Worm (Caenorhabditis elegans) whole organism, young adult: Measurements from ENCODE around the gene col-133.

Experiments
- C17E4.6 ChIP-seq: fragments of 200-800 bp; sonication (Bioruptor generic); IDR thresholded peaks from 2 replicates; pipeline ENCODE4 v1.3.6; 2022; ENCODE audit warnings: missing genetic modification reagents, missing genetic modification characterization, missing compliant biosample characterization
- F23B12.7 ChIP-seq: sonication (generic microtip); optimal IDR thresholded peaks from 2 replicates; lab custom pipeline; 2017; ENCODE audit warnings: missing genetic modification characterization, mild to moderate bottlenecking, missing compliant biosample characterization, antibody characterized with exemption, moderate library complexity; ENCODE audit not compliant: insufficient read depth
- F33H1.4 ChIP-seq: fragments of 200-800 bp; sonication (Bioruptor generic); IDR thresholded peaks from 2 replicates; pipeline ENCODE4 v1.3.6; 2022; ENCODE audit warnings: missing genetic modification reagents, missing genetic modification characterization, missing compliant biosample characterization
- F37B4.10 ChIP-seq: fragments of 200-800 bp; sonication (Bioruptor generic); IDR thresholded peaks from 2 replicates; pipeline ENCODE4 v1.3.6; 2022; ENCODE audit warnings: missing genetic modification characterization, missing compliant biosample characterization
- F52B5.7 ChIP-seq: sonication (generic microtip); optimal IDR thresholded peaks from 2 replicates; lab custom pipeline; 2016; ENCODE audit warnings: mild to moderate bottlenecking, missing genetic modification characterization, missing compliant biosample characterization
- F55B11.4 ChIP-seq: sonication (generic microtip); optimal IDR thresholded peaks from 2 replicates; lab custom pipeline; 2016; ENCODE audit warnings: missing compliant biosample characterization, missing genetic modification characterization, borderline replicate concordance; ENCODE audit not compliant: insufficient read depth
- Y95B8A.8 ChIP-seq: fragments of 200-800 bp; sonication (Bioruptor generic); IDR thresholded peaks from 2 replicates; pipeline ENCODE4 v1.3.6; 2022; ENCODE audit warnings: missing genetic modification reagents, missing genetic modification characterization, missing compliant biosample characterization
- athp-1 ChIP-seq: sonication (generic microtip); optimal IDR thresholded peaks from 2 replicates; lab custom pipeline; 2017; ENCODE audit warnings: mild to moderate bottlenecking, missing genetic modification characterization, missing compliant biosample characterization
- attf-6 ChIP-seq: fragments of 200-800 bp; sonication (Bioruptor generic); IDR thresholded peaks from 2 replicates; pipeline ENCODE4 v1.3.6; 2022; ENCODE audit warnings: missing genetic modification reagents, missing genetic modification characterization, missing compliant biosample characterization
- ccch-3 ChIP-seq: fragments of 200-800 bp; sonication (Bioruptor generic); optimal IDR thresholded peaks from 2 replicates; lab custom pipeline; 2018; ENCODE audit warnings: mild to moderate bottlenecking, missing genetic modification characterization, missing compliant biosample characterization
- ceh-100 ChIP-seq: fragments of 200-800 bp; sonication (Bioruptor generic); IDR thresholded peaks from 2 replicates; pipeline ENCODE4 v1.3.6; 2022; ENCODE audit warnings: missing genetic modification reagents, missing genetic modification characterization, missing compliant biosample characterization
- ceh-27 ChIP-seq: fragments of 200-800 bp; sonication (Bioruptor generic); optimal IDR thresholded peaks from 2 replicates; lab custom pipeline; 2018; ENCODE audit warnings: mild to moderate bottlenecking, missing genetic modification characterization, moderate library complexity, missing compliant biosample characterization
- ceh-40 ChIP-seq: fragments of 200-800 bp; sonication (Bioruptor generic); IDR thresholded peaks from 2 replicates; pipeline ENCODE4 v1.3.6; 2022; ENCODE audit warnings: missing genetic modification characterization, missing compliant biosample characterization
- ceh-79 ChIP-seq: sonication (generic microtip); optimal IDR thresholded peaks from 2 replicates; lab custom pipeline; 2017; ENCODE audit warnings: mild to moderate bottlenecking, missing genetic modification characterization, missing compliant biosample characterization
- dox-1 ChIP-seq: fragments of 200-800 bp; sonication (Bioruptor generic); IDR thresholded peaks from 2 replicates; pipeline ENCODE4 v1.3.6; 2022; ENCODE audit warnings: missing genetic modification reagents, missing genetic modification characterization, missing compliant biosample characterization
- efl-1 ChIP-seq: fragments of 150-350 bp; optimal IDR thresholded peaks from 2 replicates; lab custom pipeline; 2014; ENCODE audit warnings: missing biosample characterization, missing genetic modification reagents, missing genetic modification characterization
- ekl-4 ChIP-seq: fragments of 200-800 bp; sonication (Bioruptor generic); IDR thresholded peaks from 2 replicates; pipeline ENCODE4 v1.3.6; 2022; ENCODE audit warnings: missing genetic modification reagents, missing genetic modification characterization, missing compliant biosample characterization
- ets-4 ChIP-seq: fragments of 200-800 bp; sonication (Bioruptor generic); optimal IDR thresholded peaks from 2 replicates; lab custom pipeline; 2018; ENCODE audit warnings: mild to moderate bottlenecking, missing genetic modification characterization, missing compliant biosample characterization
- hmg-1.2 ChIP-seq: fragments of 200-800 bp; sonication (Bioruptor generic); IDR thresholded peaks from 2 replicates; pipeline ENCODE4 v1.3.6; 2022; ENCODE audit warnings: missing genetic modification reagents, missing genetic modification characterization, missing compliant biosample characterization
- hmg-20 ChIP-seq: fragments of 200-800 bp; sonication (Bioruptor generic); IDR thresholded peaks from 2 replicates; pipeline ENCODE4 v1.3.6; 2022; ENCODE audit warnings: missing genetic modification reagents, missing genetic modification characterization, missing compliant biosample characterization
- hsf-1 ChIP-seq: fragments of 200-800 bp; sonication (Bioruptor generic); IDR thresholded peaks from 2 replicates; pipeline ENCODE4 v1.3.6; 2022; ENCODE audit warnings: missing genetic modification reagents, missing genetic modification characterization, missing compliant biosample characterization
- let-526 ChIP-seq: fragments of 200-800 bp; sonication (Bioruptor generic); IDR thresholded peaks from 2 replicates; pipeline ENCODE4 v1.3.6; 2022; ENCODE audit warnings: missing genetic modification reagents, missing genetic modification characterization, missing compliant biosample characterization
- lin-26 ChIP-seq: fragments of 200-800 bp; sonication (Bioruptor generic); IDR thresholded peaks from 2 replicates; pipeline ENCODE4 v1.3.6; 2022; ENCODE audit warnings: missing genetic modification reagents, missing genetic modification characterization, missing compliant biosample characterization
- lin-35 ChIP-seq, 3 experiments: fragments of 150-350 bp in 2 of 3; sonication (generic microtip) in 1 of 3; optimal IDR thresholded peaks; 2 replicates each; lab custom pipeline; 2014 to 2018; ENCODE audit warnings: missing biosample characterization in 3 of 3, missing genetic modification characterization in 3 of 3, missing genetic modification reagents in 3 of 3
- lir-1 ChIP-seq: fragments of 200-800 bp; sonication (Bioruptor generic); conservative IDR thresholded peaks from 2 replicates; pipeline ENCODE4 v1.3.6; 2022; ENCODE audit warnings: missing genetic modification reagents, missing genetic modification characterization, missing compliant biosample characterization
- lsl-1 ChIP-seq: fragments of 200-800 bp; sonication (Bioruptor generic); optimal IDR thresholded peaks from 2 replicates; lab custom pipeline; 2018; ENCODE audit warnings: mild to moderate bottlenecking, missing genetic modification characterization, moderate library complexity, missing compliant biosample characterization
- nhr-179 ChIP-seq: sonication (generic microtip); optimal IDR thresholded peaks from 2 replicates; lab custom pipeline; 2016; ENCODE audit warnings: mild to moderate bottlenecking, missing genetic modification characterization, missing compliant biosample characterization
- nhr-27 ChIP-seq: fragments of 200-800 bp; sonication (Bioruptor generic); optimal IDR thresholded peaks from 2 replicates; lab custom pipeline; 2018; ENCODE audit warnings: mild to moderate bottlenecking, missing genetic modification characterization, moderate library complexity, missing compliant biosample characterization
- nhr-90 ChIP-seq: sonication (generic microtip); optimal IDR thresholded peaks from 2 replicates; lab custom pipeline; 2016; ENCODE audit warnings: missing genotype, mild to moderate bottlenecking, missing genetic modification characterization, missing compliant biosample characterization
- snpc-1.1 ChIP-seq: sonication (generic microtip); optimal IDR thresholded peaks from 2 replicates; lab custom pipeline; 2017; ENCODE audit warnings: missing genetic modification characterization, mild to moderate bottlenecking, missing compliant biosample characterization, antibody characterized with exemption, moderate library complexity, missing genotype, missing genetic modification reagents; ENCODE audit not compliant: insufficient read depth
- snpc-1.3 ChIP-seq: sonication (generic microtip); optimal IDR thresholded peaks from 2 replicates; lab custom pipeline; 2017; ENCODE audit warnings: missing genetic modification characterization, mild to moderate bottlenecking, missing compliant biosample characterization, antibody characterized with exemption, moderate library complexity, missing genotype, missing genetic modification reagents; ENCODE audit not compliant: insufficient read depth
- snpc-3.4 ChIP-seq: sonication (generic microtip); optimal IDR thresholded peaks from 2 replicates; lab custom pipeline; 2017; ENCODE audit warnings: missing genetic modification characterization, mild to moderate bottlenecking, missing compliant biosample characterization, antibody characterized with exemption, moderate library complexity, missing genotype, missing genetic modification reagents
- snpc-4 ChIP-seq, 5 experiments: fragments of 150-350 bp in 1 of 5; sonication (generic microtip) in 4 of 5; optimal IDR thresholded peaks; 2 replicates each; lab custom pipeline; 2014 to 2018; ENCODE audit warnings: missing genetic modification characterization in 5 of 5, missing biosample characterization in 3 of 5, antibody characterized with exemption in 2 of 5, mild to moderate bottlenecking in 2 of 5, missing compliant biosample characterization in 2 of 5, missing genotype in 2 of 5, moderate library complexity in 2 of 5, missing genetic modification reagents in 1 of 5
- sptf-2 ChIP-seq: fragments of 200-800 bp; sonication (Bioruptor generic); optimal IDR thresholded peaks from 2 replicates; lab custom pipeline; 2018; ENCODE audit warnings: mild to moderate bottlenecking, missing genetic modification characterization, missing compliant biosample characterization
- tbp1 ChIP-seq: fragments of 200-800 bp; sonication (Bioruptor generic); optimal IDR thresholded peaks from 2 replicates; lab custom pipeline; 2018; ENCODE audit warnings: mild to moderate bottlenecking, missing genetic modification characterization, missing compliant biosample characterization
- ztf-25 ChIP-seq: fragments of 200-800 bp; sonication (Bioruptor generic); IDR thresholded peaks from 2 replicates; pipeline ENCODE4 v1.3.6; 2022; ENCODE audit warnings: missing genetic modification reagents, missing genetic modification characterization, missing compliant biosample characterization

Gene col-133

ce11 chrIV:14083505-14083904 lies 15.7 kb downstream of the col-133 start, which contains the start of gene F52B11.2 (continued):
- TF ChIP-seq ceh-100 (GFP tag; lab: Robert Waterston, UW) = peak; percentile 19
- TF ChIP-seq efl-1 (GFP tag; lab: Kevin White, UChicago) = no peak
- TF ChIP-seq ceh-40 (GFP tag; lab: Robert Waterston, UW) = no peak
- TF ChIP-seq sptf-2 (GFP tag; lab: Kevin White, UChicago) = no peak
- TF ChIP-seq athp-1 (tag; lab: Kevin White, UChicago) = no peak
- no peak for TF ChIP-seq F52B5.7 (tag; lab: Kevin White, UChicago)
- TF ChIP-seq nhr-179 (tag; lab: Kevin White, UChicago) = no peak
- TF ChIP-seq snpc-1.3 (tag; lab: Kevin White, UChicago) = no peak
- no peak for TF ChIP-seq snpc-1.1 (tag; lab: Kevin White, UChicago)
- TF ChIP-seq nhr-27 (tag; lab: Kevin White, UChicago) = peak; percentile 32
- 0 out of 2 replicates have a peak, but pooled peaks have one; percentile 67 for TF ChIP-seq attf-6
- TF ChIP-seq ets-4 (GFP tag; lab: Kevin White, UChicago) = no peak
- TF ChIP-seq F23B12.7 (tag; lab: Kevin White, UChicago) = no peak
- TF ChIP-seq ceh-27 = no peak
- TF ChIP-seq ccch-3 (GFP tag; lab: Kevin White, UChicago) = no peak
- TF ChIP-seq dox-1 (GFP tag; lab: Robert Waterston, UW) = no peak
- no peak for TF ChIP-seq ekl-4
- 0 out of 2 replicates have a peak, but pooled peaks have one; percentile 72 for TF ChIP-seq ztf-25 (GFP tag; lab: Robert Waterston, UW)
- no peak for TF ChIP-seq C17E4.6 (GFP tag; lab: Robert Waterston, UW)
- peak; percentile 22; the same call in 1 of the 2 replicates for TF ChIP-seq F33H1.4
- no peak for TF ChIP-seq lin-35 (GFP tag; optimal IDR thresholded peaks at IDR 0.05; lab: Kevin White, UChicago)
- TF ChIP-seq hmg-20 (GFP tag; lab: Robert Waterston, UW) = no peak
- no peak for TF ChIP-seq hsf-1
- TF ChIP-seq F37B4.10 (GFP tag; lab: Robert Waterston, UW) = no peak
- no peak for TF ChIP-seq F55B11.4 (tag; lab: Kevin White, UChicago)
- TF ChIP-seq nhr-90 (tag; lab: Kevin White, UChicago) = no peak
- no peak for TF ChIP-seq Y95B8A.8 (GFP tag; lab: Robert Waterston, UW)
- TF ChIP-seq lir-1 = no peak
- TF ChIP-seq ceh-79 (tag; lab: Kevin White, UChicago) = no peak
- no peak for TF ChIP-seq lin-26 (GFP tag; lab: Robert Waterston, UW)
- TF ChIP-seq lsl-1 (GFP tag; lab: Kevin White, UChicago) = no peak
- no peak for TF ChIP-seq tbp1 (GFP tag; lab: Kevin White, UChicago)
- TF ChIP-seq let-526 (GFP tag; lab: Robert Waterston, UW) = 0 out of 2 replicates have a peak, but pooled peaks have one; percentile 26

ce11 chrIV:14082956-14083355 lies 16.2 kb downstream of the col-133 start:
- TF ChIP-seq snpc-4 (GFP tag; optimal IDR thresholded peaks at IDR 0.05; lab: Kevin White, UChicago) = no peak
- peak in 1 of 4 experiments; percentile 16 for TF ChIP-seq snpc-4 (tag; optimal IDR thresholded peaks at IDR 0.05; lab: Kevin White, UChicago)
- TF ChIP-seq snpc-3.4 (tag; lab: Kevin White, UChicago) = no peak
- TF ChIP-seq hmg-1.2 (GFP tag; lab: Robert Waterston, UW) = peak; percentile 13; the same call in 1 of the 2 replicates
